Worm (Caenorhabditis elegans) whole organism, dauer: ENCODE measurements around the gene R02F2.5.

ENCODE experiments used
- unc-62 ChIP-seq: sonication (generic microtip); optimal IDR thresholded peaks from 2 replicates; lab custom pipeline; 2017; ENCODE audit warnings: missing biosample characterization, missing genetic modification reagents, missing genetic modification characterization

Gene R02F2.5

DNA sequence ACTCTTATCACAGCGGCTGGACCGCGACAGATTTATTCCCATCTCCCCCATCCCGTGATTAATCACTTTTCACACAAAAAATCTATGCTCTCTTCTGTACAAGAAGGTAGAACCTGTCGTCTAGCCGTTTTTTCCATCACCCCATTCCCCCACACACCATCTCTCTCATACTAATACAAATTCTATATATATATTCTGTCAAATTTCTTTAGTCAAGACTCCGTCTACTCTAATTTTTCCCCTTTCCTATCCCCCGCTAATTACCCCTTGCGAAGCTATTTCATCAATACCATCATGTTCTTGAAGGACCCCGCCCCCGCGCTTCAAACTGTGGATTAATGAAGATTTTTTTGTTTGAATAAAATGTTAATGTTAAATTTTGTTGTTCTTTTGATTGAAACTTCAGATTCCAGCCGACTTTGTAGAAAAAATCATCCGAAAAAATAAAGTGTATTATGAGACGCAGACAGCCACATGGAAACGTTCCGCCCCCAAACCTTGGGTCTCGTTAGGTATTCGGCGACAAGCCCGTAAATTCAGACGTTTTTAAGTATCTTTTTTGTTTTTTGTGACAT is 27.0 kb downstream of the R02F2.5 start:
- no peak for TF ChIP-seq unc-62 (GFP tag; lab: Kevin White, UChicago)

DNA sequence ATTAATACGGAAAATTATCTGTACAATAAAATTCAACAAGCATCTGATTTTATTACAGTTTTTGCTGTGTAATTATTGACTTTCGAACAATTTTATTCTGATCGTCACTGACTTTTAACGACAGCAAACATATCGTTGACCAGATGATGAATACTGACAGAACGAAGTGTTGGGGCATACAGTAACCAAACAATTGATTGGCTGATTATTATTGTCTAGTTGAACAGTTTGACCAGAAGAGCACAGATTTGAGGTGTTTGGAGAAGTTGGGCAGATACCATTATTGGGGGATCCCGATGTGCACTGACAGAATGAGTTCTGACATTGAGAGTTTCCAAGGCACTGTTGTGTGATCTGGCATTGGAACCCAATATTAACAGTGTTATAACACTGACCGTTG is 27.8 kb downstream of the R02F2.5 start:
- TF ChIP-seq unc-62 (GFP tag; lab: Kevin White, UChicago) = no peak

DNA sequence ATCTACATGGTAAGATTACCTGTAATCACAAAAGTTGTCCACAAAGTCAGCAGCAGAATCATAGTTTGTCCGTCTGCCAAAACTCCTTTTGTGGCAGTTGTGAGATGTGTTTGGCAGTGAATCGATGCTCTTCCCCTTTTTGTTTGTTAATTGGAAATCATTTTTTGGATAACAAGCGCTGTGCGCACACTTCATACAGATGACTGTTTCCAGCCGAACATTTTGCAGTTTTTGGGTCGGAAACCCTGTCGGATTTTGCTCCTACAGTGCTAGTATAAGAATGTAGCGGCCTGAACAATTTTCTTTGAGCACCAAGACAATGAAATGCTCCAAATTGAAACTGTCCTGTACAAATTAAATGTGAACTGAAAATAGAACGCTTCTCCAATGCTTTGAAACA is 29.6 kb downstream of the R02F2.5 start, which contains the start of gene D1044.7:
D1044.7 (minus strand) TSS at position 101 of the 400 bp plus-strand sequence.
- TF ChIP-seq unc-62 (GFP tag; lab: Kevin White, UChicago) = no peak

DNA sequence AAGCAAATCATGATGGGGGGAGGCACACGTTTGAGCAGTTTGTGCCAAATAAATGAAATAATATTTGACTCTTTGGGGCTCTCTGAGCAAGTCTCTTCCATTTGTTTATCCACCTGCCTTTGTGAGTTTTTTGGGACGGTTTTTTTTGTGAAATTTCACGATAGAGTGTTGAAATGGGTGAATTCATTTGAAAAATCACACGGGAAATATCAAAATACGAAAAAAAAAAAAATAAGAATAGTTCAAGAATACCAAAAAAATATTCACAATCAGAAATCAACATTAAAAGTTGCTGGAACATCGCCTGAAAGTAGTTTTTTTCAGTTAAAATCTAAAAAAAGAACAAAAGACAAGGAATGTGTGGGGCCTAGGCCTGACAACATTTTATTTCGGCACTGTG is 33.4 kb downstream of the R02F2.5 start, which contains the start of gene pqn-25:
pqn-25 (minus strand) TSS at position 101 of the 400 bp plus-strand sequence.
- TF ChIP-seq unc-62 (GFP tag; lab: Kevin White, UChicago) = no peak

DNA sequence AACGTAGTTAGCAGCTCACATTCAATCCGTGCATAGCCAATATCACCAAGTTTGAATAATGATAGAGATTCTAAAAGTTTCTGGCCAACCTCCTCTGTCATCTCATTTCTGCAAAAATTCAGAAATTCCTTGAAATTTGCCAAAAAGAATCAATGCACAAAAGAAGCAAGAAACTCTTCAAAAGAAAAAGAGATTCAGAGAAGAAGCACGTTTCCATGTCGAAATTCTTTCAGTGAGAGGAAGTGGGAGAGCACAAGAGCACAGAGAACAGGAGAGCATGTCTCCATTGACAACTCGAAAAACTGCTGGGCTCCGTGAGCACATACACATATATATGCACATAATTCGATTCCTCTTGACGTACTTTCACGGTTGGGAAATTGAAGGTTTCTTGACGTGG is 38.3 kb downstream of the R02F2.5 start, which contains the start of gene nekl-4:
nekl-4 (minus strand) TSS at position 101 of the 400 bp plus-strand sequence.
- TF ChIP-seq unc-62 (GFP tag; lab: Kevin White, UChicago) = no peak

DNA sequence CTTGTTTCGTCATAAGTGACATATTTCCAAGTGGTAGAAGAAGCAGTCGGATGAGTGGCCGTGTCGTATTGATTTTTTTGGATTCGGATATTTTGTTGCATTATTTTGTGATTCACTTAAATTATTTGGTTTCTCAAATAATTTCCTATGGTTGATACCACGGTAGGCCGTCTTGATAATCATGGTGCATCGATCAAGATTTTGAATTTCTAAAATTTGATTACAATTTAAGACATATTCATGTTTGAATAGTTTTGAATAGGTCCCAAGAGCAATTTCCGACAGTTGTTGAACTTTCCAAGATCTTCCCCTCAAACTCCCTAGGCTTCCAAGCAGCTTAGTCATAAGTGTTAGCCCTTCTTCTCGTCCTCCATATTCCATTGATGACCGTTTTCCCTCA is 42.8 kb downstream of the R02F2.5 start, which contains the start of gene D1044.4:
D1044.4 (minus strand) TSS at position 101 of the 400 bp plus-strand sequence.
- no peak for TF ChIP-seq unc-62 (GFP tag; lab: Kevin White, UChicago)

DNA sequence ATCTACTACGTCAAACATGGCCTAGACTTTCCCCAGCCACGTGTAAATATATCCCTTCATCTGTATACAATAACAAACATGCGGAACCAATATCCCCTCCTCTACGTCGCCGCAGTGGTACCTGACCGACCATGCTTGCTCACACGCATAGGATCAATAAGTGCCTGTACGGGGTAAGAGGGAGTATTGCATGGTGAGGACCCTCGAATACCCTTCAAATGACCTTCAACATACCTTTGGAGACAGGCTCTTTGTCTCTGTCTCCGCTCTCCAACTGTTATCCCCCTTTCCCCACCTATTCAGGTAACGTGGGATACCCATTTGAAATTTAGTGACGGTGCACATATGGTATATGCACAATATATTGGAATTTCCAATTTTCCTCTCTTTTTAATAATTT is 46.9 kb downstream of the R02F2.5 start, which contains the start of gene dex-1:
dex-1 (plus strand) TSS at position 132 of the 400 bp plus-strand sequence.
- TF ChIP-seq unc-62 (GFP tag; lab: Kevin White, UChicago) = no peak
